Fruit fly (Drosophila melanogaster) whole organism, embryonic: ENCODE measurements around the gene CG15891.

Source experiments
- Atf3 ChIP-seq: fragments of 200-800 bp; sonication (Bioruptor generic); optimal IDR thresholded peaks from 3 replicates; lab custom pipeline; 2016; ENCODE audit warnings: missing biosample characterization, missing genetic modification characterization
- CG10543 ChIP-seq: fragments of 200-800 bp; sonication (Bioruptor generic); optimal IDR thresholded peaks from 3 replicates; lab custom pipeline; 2017; ENCODE audit warnings: missing biosample characterization, mild to moderate bottlenecking, missing genetic modification characterization, moderate library complexity
- CG11085 ChIP-seq: fragments of 200-800 bp; sonication (Bioruptor generic); IDR thresholded peaks from 2 replicates; pipeline ENCODE4 v1.3.6; 2022; ENCODE audit warnings: missing biosample characterization, missing genetic modification characterization
- CG11504 ChIP-seq: fragments of 200-800 bp; sonication (Bioruptor generic); optimal IDR thresholded peaks from 3 replicates; lab custom pipeline; 2019; ENCODE audit warnings: missing biosample characterization, mild to moderate bottlenecking, missing genetic modification characterization, moderate library complexity
- CG11695 ChIP-seq: fragments of 200-800 bp; sonication (Bioruptor generic); IDR thresholded peaks from 3 replicates; pipeline ENCODE4 v1.3.6; 2022; ENCODE audit warnings: missing biosample characterization, missing genetic modification characterization
- CG12071 ChIP-seq: fragments of 200-800 bp; sonication (Bioruptor generic); optimal IDR thresholded peaks from 3 replicates; lab custom pipeline; 2018; ENCODE audit warnings: missing biosample characterization, mild to moderate bottlenecking, missing genetic modification characterization
- CG12236 ChIP-seq: fragments of 200-800 bp; sonication (Bioruptor generic); optimal IDR thresholded peaks from 2 replicates; lab custom pipeline; 2016; ENCODE audit warnings: missing biosample characterization, missing genetic modification characterization
- CG1233 ChIP-seq: fragments of 200-800 bp; sonication (Bioruptor generic); optimal IDR thresholded peaks from 4 replicates; lab custom pipeline; 2018; ENCODE audit warnings: missing biosample characterization, mild to moderate bottlenecking, missing genetic modification characterization
- CG13296 ChIP-seq: fragments of 200-800 bp; sonication (Bioruptor generic); optimal IDR thresholded peaks from 3 replicates; lab custom pipeline; 2018; ENCODE audit warnings: missing biosample characterization, mild to moderate bottlenecking, missing genetic modification characterization
- CG14050 ChIP-seq: fragments of 200-800 bp; sonication (Bioruptor generic); IDR thresholded peaks from 3 replicates; pipeline ENCODE4 v1.3.6; 2022; ENCODE audit warnings: missing biosample characterization, missing genetic modification characterization
- CG14965 ChIP-seq: fragments of 200-800 bp; sonication (Bioruptor generic); optimal IDR thresholded peaks from 2 replicates; lab custom pipeline; 2016; ENCODE audit warnings: missing biosample characterization, missing genetic modification characterization, borderline replicate concordance
- CG15479 ChIP-seq: fragments of 200-800 bp; sonication (Bioruptor generic); optimal IDR thresholded peaks from 3 replicates; lab custom pipeline; 2019; ENCODE audit warnings: missing biosample characterization, mild to moderate bottlenecking, missing genetic modification characterization, moderate library complexity
- CG1602 ChIP-seq: fragments of 200-800 bp; sonication (Bioruptor generic); optimal IDR thresholded peaks from 3 replicates; lab custom pipeline; 2016; ENCODE audit warnings: missing biosample characterization, missing genetic modification characterization
- CG1603 ChIP-seq: fragments of 200-800 bp; sonication (Bioruptor generic); optimal IDR thresholded peaks from 2 replicates; lab custom pipeline; 2019; ENCODE audit warnings: missing biosample characterization, mild to moderate bottlenecking, missing genetic modification characterization, moderate library complexity
- CG1647 ChIP-seq: fragments of 200-800 bp; sonication (Bioruptor generic); optimal IDR thresholded peaks from 3 replicates; lab custom pipeline; 2016; ENCODE audit warnings: missing biosample characterization, missing genetic modification characterization
- CG16815 ChIP-seq: fragments of 200-800 bp; sonication (Bioruptor generic); optimal IDR thresholded peaks from 3 replicates; lab custom pipeline; 2017; ENCODE audit warnings: missing biosample characterization, mild to moderate bottlenecking, missing genetic modification characterization
- CG17359 ChIP-seq: fragments of 200-800 bp; sonication (Bioruptor generic); optimal IDR thresholded peaks from 3 replicates; lab custom pipeline; 2018; ENCODE audit warnings: missing biosample characterization, mild to moderate bottlenecking, missing genetic modification characterization, moderate library complexity
- CG18599 ChIP-seq: fragments of 200-800 bp; sonication (Bioruptor generic); optimal IDR thresholded peaks from 3 replicates; lab custom pipeline; 2017; ENCODE audit warnings: missing biosample characterization, missing genetic modification characterization, mild to moderate bottlenecking, moderate library complexity, missing genetic modification reagents
- CG2120 ChIP-seq: fragments of 200-800 bp; sonication (Bioruptor generic); optimal IDR thresholded peaks from 3 replicates; lab custom pipeline; 2016; ENCODE audit warnings: missing biosample characterization, missing genetic modification characterization
- CG2889 ChIP-seq: fragments of 200-800 bp; sonication (Bioruptor generic); IDR thresholded peaks from 3 replicates; pipeline ENCODE4 v1.3.6; 2022; ENCODE audit warnings: missing biosample characterization, missing genetic modification characterization
- CG3163 ChIP-seq: fragments of 200-800 bp; sonication (Bioruptor generic); optimal IDR thresholded peaks from 3 replicates; lab custom pipeline; 2016; ENCODE audit warnings: missing biosample characterization, missing genetic modification characterization
- CG32772 ChIP-seq: fragments of 200-800 bp; sonication (Bioruptor generic); IDR thresholded peaks from 2 replicates; pipeline ENCODE4 v1.3.6; 2022; ENCODE audit warnings: missing biosample characterization, missing genetic modification characterization
- CG34422 ChIP-seq: fragments of 200-800 bp; sonication (Bioruptor generic); IDR thresholded peaks from 3 replicates; pipeline ENCODE4 v1.3.6; 2022; ENCODE audit warnings: missing biosample characterization, missing genetic modification characterization
- CG4282 ChIP-seq: fragments of 200-800 bp; sonication (Bioruptor generic); optimal IDR thresholded peaks from 2 replicates; lab custom pipeline; 2016; ENCODE audit warnings: missing biosample characterization, missing genetic modification characterization
- CG6254 ChIP-seq: fragments of 200-800 bp; sonication (Bioruptor generic); optimal IDR thresholded peaks from 3 replicates; lab custom pipeline; 2017; ENCODE audit warnings: mild to moderate bottlenecking, missing biosample characterization, missing genetic modification reagents, missing genetic modification characterization
- CG7745 ChIP-seq: fragments of 200-800 bp; sonication (Bioruptor generic); optimal IDR thresholded peaks from 2 replicates; lab custom pipeline; 2018; ENCODE audit warnings: missing biosample characterization, mild to moderate bottlenecking, missing genetic modification characterization, moderate library complexity
- CG9609 ChIP-seq: fragments of 200-800 bp; sonication (Bioruptor generic); optimal IDR thresholded peaks from 3 replicates; lab custom pipeline; 2016; ENCODE audit warnings: missing biosample characterization, missing genetic modification characterization
- CoRest ChIP-seq: fragments of 200-800 bp; sonication (Bioruptor generic); optimal IDR thresholded peaks from 3 replicates; lab custom pipeline; 2018; ENCODE audit warnings: missing biosample characterization, mild to moderate bottlenecking, missing genetic modification characterization, moderate library complexity
- Dbx ChIP-seq: fragments of 200-800 bp; sonication (Bioruptor generic); IDR thresholded peaks from 3 replicates; pipeline ENCODE4 v1.3.6; 2022; ENCODE audit warnings: missing biosample characterization, missing genetic modification characterization
- Dp ChIP-seq: fragments of 200-800 bp; sonication (Bioruptor generic); optimal IDR thresholded peaks from 2 replicates; lab custom pipeline; 2018; ENCODE audit warnings: missing biosample characterization, mild to moderate bottlenecking, missing genetic modification characterization, moderate library complexity
- HmgZ ChIP-seq: fragments of 200-800 bp; sonication (Bioruptor generic); optimal IDR thresholded peaks from 2 replicates; lab custom pipeline; 2018; ENCODE audit warnings: missing biosample characterization, mild to moderate bottlenecking, missing genetic modification characterization
- Hmx ChIP-seq: fragments of 200-800 bp; sonication (Bioruptor generic); optimal IDR thresholded peaks from 2 replicates; lab custom pipeline; 2016; ENCODE audit warnings: missing biosample characterization, missing genetic modification characterization
- Hr39 ChIP-seq: fragments of >200 bp; optimal IDR thresholded peaks from 2 replicates; lab custom pipeline; 2017
- Hsf ChIP-seq: fragments of 200-800 bp; sonication (Bioruptor generic); optimal IDR thresholded peaks from 3 replicates; lab custom pipeline; 2016; ENCODE audit warnings: missing biosample characterization, missing genetic modification characterization
- Jarid2 ChIP-seq: fragments of 200-800 bp; sonication (Bioruptor generic); optimal IDR thresholded peaks from 3 replicates; lab custom pipeline; 2017; ENCODE audit warnings: mild to moderate bottlenecking, missing biosample characterization, missing genetic modification reagents, missing genetic modification characterization
- Lim3 ChIP-seq: fragments of 200-800 bp; sonication (Bioruptor generic); IDR thresholded peaks from 2 replicates; pipeline ENCODE4 v1.3.6; 2022; ENCODE audit warnings: missing biosample characterization, missing genetic modification characterization
- Oaz ChIP-seq: fragments of 200-800 bp; sonication (Bioruptor generic); IDR thresholded peaks from 2 replicates; pipeline ENCODE4 v1.3.6; 2022; ENCODE audit warnings: missing biosample characterization, missing genetic modification characterization
- Side ChIP-seq: fragments of 200-800 bp; sonication (Bioruptor generic); optimal IDR thresholded peaks from 2 replicates; lab custom pipeline; 2016; ENCODE audit warnings: missing biosample characterization, missing genetic modification characterization
- Sry-β ChIP-seq: fragments of 200-800 bp; sonication (Bioruptor generic); optimal IDR thresholded peaks from 2 replicates; lab custom pipeline; 2018; ENCODE audit warnings: missing biosample characterization, mild to moderate bottlenecking, missing genetic modification characterization, moderate library complexity
- cas ChIP-seq: fragments of 200-800 bp; sonication (Bioruptor generic); IDR thresholded peaks from 2 replicates; pipeline ENCODE4 v1.3.6; 2022; ENCODE audit warnings: missing biosample characterization, missing genetic modification characterization
- chn ChIP-seq: fragments of 200-800 bp; sonication (Bioruptor generic); optimal IDR thresholded peaks from 2 replicates; lab custom pipeline; 2016; ENCODE audit warnings: missing biosample characterization, missing genetic modification characterization
- dm ChIP-seq: fragments of 200-800 bp; sonication (Bioruptor generic); optimal IDR thresholded peaks from 3 replicates; lab custom pipeline; 2016; ENCODE audit warnings: missing biosample characterization, missing genetic modification characterization
- dmrt11E ChIP-seq: fragments of 200-800 bp; sonication (Bioruptor generic); optimal IDR thresholded peaks from 3 replicates; lab custom pipeline; 2018; ENCODE audit warnings: missing biosample characterization, mild to moderate bottlenecking, missing genetic modification characterization, moderate library complexity
- dmrt99B ChIP-seq: fragments of 200-800 bp; sonication (Bioruptor generic); optimal IDR thresholded peaks from 2 replicates; lab custom pipeline; 2018; ENCODE audit warnings: missing biosample characterization, mild to moderate bottlenecking, missing genetic modification characterization, moderate library complexity
- dpn ChIP-seq, 2 experiments: fragments of 200-800 bp; sonication (Bioruptor generic); optimal IDR thresholded peaks; 3 replicates each; lab custom pipeline; 2016; ENCODE audit warnings: missing biosample characterization in 2 of 2, missing genetic modification characterization in 2 of 2
- dysf ChIP-seq: fragments of 200-800 bp; sonication (Bioruptor generic); IDR thresholded peaks from 3 replicates; pipeline ENCODE4 v1.3.6; 2022; ENCODE audit warnings: missing biosample characterization, missing genetic modification characterization
- ewg ChIP-seq: fragments of 200-800 bp; sonication (Bioruptor generic); optimal IDR thresholded peaks from 3 replicates; lab custom pipeline; 2017; ENCODE audit warnings: mild to moderate bottlenecking, missing biosample characterization, missing genetic modification reagents, missing genetic modification characterization
- grn ChIP-seq: fragments of 200-800 bp; sonication (Bioruptor generic); optimal IDR thresholded peaks from 3 replicates; lab custom pipeline; 2017; ENCODE audit warnings: missing biosample characterization, missing genetic modification characterization
- nmo ChIP-seq: fragments of 200-800 bp; sonication (Bioruptor generic); optimal IDR thresholded peaks from 2 replicates; lab custom pipeline; 2018; ENCODE audit warnings: missing biosample characterization, mild to moderate bottlenecking, missing genetic modification characterization, moderate library complexity
- otp ChIP-seq: fragments of 200-800 bp; sonication (Bioruptor generic); IDR thresholded peaks from 3 replicates; pipeline ENCODE4, ENCODE4 v1.3.6; 2022; ENCODE audit warnings: missing biosample characterization, missing genetic modification characterization
- sim ChIP-seq: fragments of 200-800 bp; sonication (Bioruptor generic); IDR thresholded peaks from 2 replicates; pipeline ENCODE4 v1.3.6; 2022; ENCODE audit warnings: missing biosample characterization, missing genetic modification characterization
- slbo ChIP-seq: fragments of 200-800 bp; sonication (Bioruptor generic); IDR thresholded peaks from 2 replicates; pipeline ENCODE4 v1.3.6; 2022; ENCODE audit warnings: missing biosample characterization, missing genetic modification characterization
- tio ChIP-seq: fragments of 200-800 bp; sonication (Bioruptor generic); optimal IDR thresholded peaks from 2 replicates; lab custom pipeline; 2017; ENCODE audit warnings: missing biosample characterization, missing genetic modification characterization, inconsistent platforms

The CG15891 gene

DNA sequence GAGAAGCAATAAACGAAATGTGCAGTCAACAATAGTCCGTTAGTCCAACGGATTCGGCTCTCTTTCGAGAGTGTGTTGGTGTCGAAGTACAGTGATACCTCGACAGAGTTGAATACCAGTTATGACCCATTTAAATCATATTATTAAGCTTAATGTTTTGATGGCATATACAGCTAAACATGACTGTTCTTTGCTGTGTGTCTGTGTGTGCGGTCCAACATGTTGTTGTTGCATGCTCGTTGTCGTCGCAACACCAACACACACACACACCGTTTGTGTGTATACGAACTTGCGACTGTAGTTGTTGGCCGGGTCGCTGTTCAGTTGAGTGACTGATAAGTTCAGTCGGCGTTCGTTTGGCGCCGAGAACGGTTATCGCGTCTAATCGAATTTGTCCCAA is 13.7 kb upstream of the CG15891 start, which contains the start of gene CG15894 (continued):
- TF ChIP-seq CG11504 (tag; lab: Kevin White, UChicago): peak; percentile 11
- no peak for TF ChIP-seq CG4282 (GFP tag; lab: Kevin White, UChicago)
- TF ChIP-seq ewg: no peak
- no peak for TF ChIP-seq otp (GFP tag; lab: Robert Waterston, UW)
- TF ChIP-seq CG14050 (GFP tag; lab: Robert Waterston, UW): no peak
- TF ChIP-seq CG13296 (GFP tag; lab: Kevin White, UChicago): peak; percentile 8
- TF ChIP-seq nmo (GFP tag; lab: Kevin White, UChicago): no peak
- TF ChIP-seq Jarid2 (GFP tag; lab: Kevin White, UChicago): no peak
- peak; percentile 26; the same call in 1 of the 2 replicates for TF ChIP-seq slbo (GFP tag; lab: Robert Waterston, UW)
- TF ChIP-seq CG9609: no peak
- TF ChIP-seq CG12236 (GFP tag; lab: Kevin White, UChicago): no peak
- TF ChIP-seq CG2889 (GFP tag; lab: Robert Waterston, UW): no peak
- TF ChIP-seq CG17359: peak; percentile 40
- peak; percentile 28 for TF ChIP-seq CG2120
- peak; percentile 6 for TF ChIP-seq CG12071 (GFP tag; lab: Kevin White, UChicago)
- TF ChIP-seq cas (GFP tag; lab: Robert Waterston, UW): no peak
- TF ChIP-seq Hmx (GFP tag; lab: Kevin White, UChicago): no peak
- peak; percentile 49 for TF ChIP-seq CG18599 (GFP tag; lab: Kevin White, UChicago)
- TF ChIP-seq dysf (GFP tag; lab: Robert Waterston, UW): no peak
- TF ChIP-seq Atf3 (GFP tag; lab: Kevin White, UChicago): no peak
- no peak for TF ChIP-seq CG16815 (GFP tag; lab: Kevin White, UChicago)
- no peak for TF ChIP-seq tio (GFP tag; lab: Kevin White, UChicago)
- TF ChIP-seq Dp (GFP tag; lab: Kevin White, UChicago): no peak
- TF ChIP-seq CG7745 (tag; lab: Kevin White, UChicago): no peak
- no peak for TF ChIP-seq sim
- TF ChIP-seq CG1647 (GFP tag; lab: Kevin White, UChicago): no peak
- TF ChIP-seq Hr39 (lab: Kevin White, UChicago): no peak
- TF ChIP-seq CG34422: no peak
- TF ChIP-seq CG10543 (GFP tag; lab: Kevin White, UChicago): no peak
- TF ChIP-seq CG1603 (tag; lab: Kevin White, UChicago): peak; percentile 42
- TF ChIP-seq Dbx: no peak
- TF ChIP-seq dm: no peak
- no peak for TF ChIP-seq HmgZ (tag; lab: Kevin White, UChicago)
- TF ChIP-seq CG14965 (GFP tag; lab: Kevin White, UChicago): no peak
- TF ChIP-seq CG15479 (GFP tag; lab: Kevin White, UChicago): no peak
- TF ChIP-seq grn (GFP tag; lab: Kevin White, UChicago): no peak
- no peak for TF ChIP-seq Sry-β (GFP tag; lab: Kevin White, UChicago)
- TF ChIP-seq dmrt11E (tag; lab: Kevin White, UChicago): no peak
- TF ChIP-seq CoRest (tag; lab: Kevin White, UChicago): no peak
- peak; percentile 5 for TF ChIP-seq dmrt99B (tag; lab: Kevin White, UChicago)
- TF ChIP-seq CG11085: no peak
- TF ChIP-seq Lim3 (GFP tag; lab: Robert Waterston, UW): no peak
- no peak for TF ChIP-seq Oaz (GFP tag; lab: Robert Waterston, UW)
- TF ChIP-seq CG1602: no peak
- TF ChIP-seq Hsf (GFP tag; lab: Kevin White, UChicago): peak; percentile 11
- no peak for TF ChIP-seq Side (GFP tag; lab: Kevin White, UChicago)
- TF ChIP-seq CG3163: no peak
- TF ChIP-seq dpn (GFP tag; optimal IDR thresholded peaks at IDR 0.05; lab: Kevin White, UChicago): no peak
- TF ChIP-seq CG1233 (GFP tag; lab: Kevin White, UChicago): no peak
- TF ChIP-seq chn (GFP tag; lab: Kevin White, UChicago): no peak
- TF ChIP-seq CG32772: no peak
- no peak for TF ChIP-seq CG6254 (GFP tag; lab: Kevin White, UChicago)
- no peak for TF ChIP-seq CG11695 (GFP tag; lab: Robert Waterston, UW)
